Fruit fly (Drosophila melanogaster): Measurements from ENCODE around the gene CG14304.
A peak's percentile ranks its signal among the peaks of the same experiment; 100 is the strongest.

The CG14304 gene

DNA sequence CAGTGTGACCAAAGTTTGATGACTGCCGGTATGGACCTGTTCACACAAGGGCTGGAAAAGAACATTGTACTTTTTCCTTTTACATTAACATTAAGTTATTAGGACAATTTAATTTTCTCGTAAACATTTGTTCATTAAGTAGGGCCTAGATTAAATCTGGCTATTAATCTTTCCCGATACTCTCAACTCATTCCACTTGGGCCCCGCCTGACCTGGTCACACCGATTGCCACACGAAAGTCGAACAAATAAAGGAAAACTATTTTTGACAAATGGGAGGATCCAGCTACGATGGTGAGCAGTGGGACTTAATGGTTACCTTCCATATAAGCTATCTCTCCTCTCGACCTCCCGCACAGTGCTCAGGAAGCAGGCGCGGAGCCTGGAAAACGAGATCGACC lies 42.4 kb upstream of the CG14304 start, which contains the start of the genes Cpsf73 and Gos28 (continued):
- no peak for TF ChIP-seq sug (tag; optimal IDR thresholded peaks at IDR 0.05)
- TF ChIP-seq Ptx1 (GFP tag; IDR thresholded peaks at IDR 0.05) = no peak
- TF ChIP-seq klu (GFP tag; IDR thresholded peaks at IDR 0.05) = no peak
- TF ChIP-seq Hand (GFP tag; optimal IDR thresholded peaks at IDR 0.05) = no peak
- TF ChIP-seq HHEX (GFP tag; optimal IDR thresholded peaks at IDR 0.05) = no peak
- no peak for TF ChIP-seq Ravus (GFP tag; IDR thresholded peaks at IDR 0.05)
- TF ChIP-seq Chrac-16 (GFP tag; optimal IDR thresholded peaks at IDR 0.05) = no peak
- TF ChIP-seq Vsx1 (GFP tag; optimal IDR thresholded peaks at IDR 0.05) = no peak
- TF ChIP-seq CG9215 (GFP tag; IDR thresholded peaks at IDR 0.05) = no peak
- TF ChIP-seq gt (GFP tag; IDR thresholded peaks at IDR 0.05) = no peak
- TF ChIP-seq Jarid2 (GFP tag; optimal IDR thresholded peaks at IDR 0.05) = no peak
- no peak for TF ChIP-seq cwo (GFP tag; optimal IDR thresholded peaks at IDR 0.05)
- no peak for TF ChIP-seq CG5953 (GFP tag; IDR thresholded peaks at IDR 0.05)
- TF ChIP-seq CG15479 (GFP tag; optimal IDR thresholded peaks at IDR 0.05) = no peak
- peak; percentile 78 for TF ChIP-seq Elba2 (GFP tag; optimal IDR thresholded peaks at IDR 0.05)
- TF ChIP-seq CG31388 (GFP tag; optimal IDR thresholded peaks at IDR 0.05) = no peak
- peak; percentile 49 for TF ChIP-seq CG12391 (tag; optimal IDR thresholded peaks at IDR 0.05)
- TF ChIP-seq stwl (tag; optimal IDR thresholded peaks at IDR 0.05) = peak; percentile 75
- TF ChIP-seq Sry-δ (GFP tag; optimal IDR thresholded peaks at IDR 0.05) = peak; percentile 51
- no peak for TF ChIP-seq emc (GFP tag; optimal IDR thresholded peaks at IDR 0.05)
- peak; percentile 5 for TF ChIP-seq CG17359 (tag; optimal IDR thresholded peaks at IDR 0.05)
- no peak for TF ChIP-seq Lpt (GFP tag; optimal IDR thresholded peaks at IDR 0.05)
- TF ChIP-seq Sry-β (GFP tag; optimal IDR thresholded peaks at IDR 0.05) = no peak
- no peak for TF ChIP-seq Bdp1 (GFP tag; optimal IDR thresholded peaks at IDR 0.05)
- no peak for TF ChIP-seq sens-2 (GFP tag; IDR thresholded peaks at IDR 0.05)
- TF ChIP-seq CkIIα-i1 (GFP tag; IDR thresholded peaks at IDR 0.05) = no peak
- TF ChIP-seq grau (tag; optimal IDR thresholded peaks at IDR 0.05) = peak; percentile 29
- no peak for TF ChIP-seq eyg (GFP tag; optimal IDR thresholded peaks at IDR 0.05)
- no peak for TF ChIP-seq peb (GFP tag; IDR thresholded peaks at IDR 0.05)
- no peak for TF ChIP-seq CG8359 (GFP tag; optimal IDR thresholded peaks at IDR 0.05; ENCODE audit: borderline replicate concordance)
- TF ChIP-seq CG4424 (GFP tag; optimal IDR thresholded peaks at IDR 0.05) = no peak
- no peak for TF ChIP-seq CG5180 (GFP tag; optimal IDR thresholded peaks at IDR 0.05)
- TF ChIP-seq run (tag; optimal IDR thresholded peaks at IDR 0.05) = no peak
- TF ChIP-seq CG11695 (GFP tag; IDR thresholded peaks at IDR 0.05) = no peak
- TF ChIP-seq CG14710 (tag; optimal IDR thresholded peaks at IDR 0.05) = peak; percentile 61
- no peak for TF ChIP-seq Drgx (GFP tag; IDR thresholded peaks at IDR 0.05)
- no peak for TF ChIP-seq Rx (GFP tag; IDR thresholded peaks at IDR 0.05)
- TF ChIP-seq gce (GFP tag; IDR thresholded peaks at IDR 0.05) = no peak
- peak; percentile 28; the same call in 1 of the 2 replicates for TF ChIP-seq sisA (GFP tag; IDR thresholded peaks at IDR 0.05)
- no peak for TF ChIP-seq CG11247 (GFP tag; IDR thresholded peaks at IDR 0.05)
- no peak for TF ChIP-seq Ssrp (tag; optimal IDR thresholded peaks at IDR 0.05)
- peak; percentile 37 for TF ChIP-seq CG2120 (GFP tag; optimal IDR thresholded peaks at IDR 0.05)
- TF ChIP-seq Mes4 (GFP tag; optimal IDR thresholded peaks at IDR 0.05) = peak; percentile 14
- no peak for TF ChIP-seq tup (GFP tag; optimal IDR thresholded peaks at IDR 0.05)
- TF ChIP-seq Mrtf (GFP tag; IDR thresholded peaks at IDR 0.05) = no peak
- no peak for TF ChIP-seq bab2 (GFP tag; optimal IDR thresholded peaks at IDR 0.05)
- no peak for TF ChIP-seq CG13624 (GFP tag; optimal IDR thresholded peaks at IDR 0.05)
- no peak; the same call in 1 of the 2 replicates for TF ChIP-seq nerfin-2 (GFP tag; IDR thresholded peaks at IDR 0.05; ENCODE audit: partially characterized antibody)
- TF ChIP-seq ham (GFP tag; IDR thresholded peaks at IDR 0.05) = no peak
- no peak for TF ChIP-seq z (GFP tag; IDR thresholded peaks at IDR 0.05)
- TF ChIP-seq PHDP (tag; optimal IDR thresholded peaks at IDR 0.05) = peak; percentile 21
- TF ChIP-seq Dek (tag; optimal IDR thresholded peaks at IDR 0.05) = no peak
